Fruit fly (Drosophila melanogaster) whole organism, pupa: Measurements from ENCODE around the gene CG10472.

Experiments used
- CG10348 ChIP-seq: fragments of 200-800 bp; sonication (Bioruptor generic); IDR thresholded peaks from 2 replicates; pipeline ENCODE4 v1.3.6; 2022; ENCODE audit warnings: missing biosample characterization, missing genetic modification characterization
- CG12605 ChIP-seq: fragments of 200-800 bp; sonication (Bioruptor generic); IDR thresholded peaks from 2 replicates; pipeline ENCODE4 v1.3.6; 2022; ENCODE audit warnings: missing biosample characterization, missing genetic modification characterization
- CG13204 ChIP-seq: fragments of 200-800 bp; sonication (Bioruptor generic); optimal IDR thresholded peaks from 2 replicates; lab custom pipeline; 2018; ENCODE audit warnings: missing biosample characterization, mild to moderate bottlenecking, missing genetic modification characterization, moderate library complexity
- CG14655 ChIP-seq: fragments of 200-800 bp; sonication (Bioruptor generic); optimal IDR thresholded peaks from 3 replicates; lab custom pipeline; 2017; ENCODE audit warnings: mild to moderate bottlenecking, missing biosample characterization, missing genetic modification reagents, missing genetic modification characterization
- CG15710 ChIP-seq: fragments of 200-800 bp; sonication (Bioruptor generic); optimal IDR thresholded peaks from 2 replicates; lab custom pipeline; 2018; ENCODE audit warnings: missing biosample characterization, mild to moderate bottlenecking, missing genetic modification characterization, moderate library complexity
- CG17806 ChIP-seq: fragments of 200-800 bp; sonication (Bioruptor generic); optimal IDR thresholded peaks from 2 replicates; lab custom pipeline; 2018; ENCODE audit warnings: missing biosample characterization, mild to moderate bottlenecking, missing genetic modification characterization, moderate library complexity
- CG32121 ChIP-seq: fragments of 200-800 bp; sonication (Bioruptor generic); IDR thresholded peaks from 2 replicates; pipeline ENCODE4 v1.3.6; 2022; ENCODE audit warnings: missing biosample characterization, missing genetic modification characterization
- CG34367 ChIP-seq: fragments of 200-800 bp; sonication (Bioruptor generic); optimal IDR thresholded peaks from 2 replicates; lab custom pipeline; 2018; ENCODE audit warnings: missing biosample characterization, mild to moderate bottlenecking, missing genetic modification characterization
- CG4496 ChIP-seq: fragments of 200-800 bp; sonication (Bioruptor generic); IDR thresholded peaks from 3 replicates; pipeline ENCODE4 v1.3.6; 2022; ENCODE audit warnings: missing biosample characterization, missing genetic modification characterization
- CG8159 ChIP-seq: fragments of 200-800 bp; sonication (Bioruptor generic); optimal IDR thresholded peaks from 3 replicates; lab custom pipeline; 2018; ENCODE audit warnings: missing biosample characterization, mild to moderate bottlenecking, missing genetic modification characterization, moderate library complexity
- CG8301 ChIP-seq: fragments of 200-800 bp; sonication (Bioruptor generic); optimal IDR thresholded peaks from 2 replicates; lab custom pipeline; 2018; ENCODE audit warnings: missing biosample characterization, mild to moderate bottlenecking, missing genetic modification characterization
- CG9948 ChIP-seq: fragments of 200-800 bp; sonication (Bioruptor generic); optimal IDR thresholded peaks from 2 replicates; lab custom pipeline; 2018; ENCODE audit warnings: missing biosample characterization, mild to moderate bottlenecking, missing genetic modification characterization, moderate library complexity
- D1 ChIP-seq: fragments of 200-800 bp; sonication (Bioruptor generic); optimal IDR thresholded peaks from 2 replicates; lab custom pipeline; 2018; ENCODE audit warnings: missing biosample characterization, mild to moderate bottlenecking, missing genetic modification characterization, moderate library complexity
- EcR ChIP-seq: fragments of 200-800 bp; sonication (Bioruptor generic); optimal IDR thresholded peaks from 3 replicates; lab custom pipeline; 2019; ENCODE audit warnings: missing biosample characterization, missing genetic modification characterization, mild to moderate bottlenecking, moderate library complexity, missing genetic modification reagents
- Ets98B ChIP-seq: fragments of 200-800 bp; sonication (Bioruptor generic); IDR thresholded peaks from 2 replicates; pipeline ENCODE4 v1.3.6; 2022; ENCODE audit warnings: missing biosample characterization, missing genetic modification characterization
- Pif1A ChIP-seq: fragments of 200-800 bp; sonication (Bioruptor generic); optimal IDR thresholded peaks from 3 replicates; lab custom pipeline; 2016; ENCODE audit warnings: missing biosample characterization, missing genetic modification characterization
- Pif1B ChIP-seq: fragments of 200-800 bp; sonication (Bioruptor generic); optimal IDR thresholded peaks from 3 replicates; lab custom pipeline; 2016; ENCODE audit warnings: missing biosample characterization, missing genetic modification characterization
- Snoo ChIP-seq: fragments of 200-800 bp; sonication (Bioruptor generic); optimal IDR thresholded peaks from 3 replicates; lab custom pipeline; 2017; ENCODE audit warnings: missing biosample characterization, mild to moderate bottlenecking, missing genetic modification characterization, inconsistent platforms
- fd96Ca ChIP-seq: fragments of 200-800 bp; sonication (Bioruptor generic); IDR thresholded peaks from 3 replicates; pipeline ENCODE4 v1.3.6; 2022; ENCODE audit warnings: missing biosample characterization, missing genetic modification characterization
- gl ChIP-seq: fragments of 200-800 bp; sonication (Bioruptor generic); optimal IDR thresholded peaks from 2 replicates; lab custom pipeline; 2018; ENCODE audit warnings: missing biosample characterization, mild to moderate bottlenecking, missing genetic modification characterization
- rn ChIP-seq: fragments of 200-800 bp; sonication (Bioruptor generic); IDR thresholded peaks from 2 replicates; pipeline ENCODE4 v1.3.6; 2022; ENCODE audit warnings: missing biosample characterization, missing genetic modification characterization

The CG10472 gene

dm6 chr3L:6085988-6086387 is 23.3 kb upstream of the CG10472 start:
- TF ChIP-seq CG4496 (GFP tag; lab: Robert Waterston, UW) (peak; percentile 44; the same call in 1 of the 3 replicates), EcR (GFP tag; lab: Kevin White, UChicago) (no peak), CG12605 (0 out of 2 replicates have a peak, but pooled peaks have one; percentile 24), Pif1B (GFP tag; lab: Kevin White, UChicago) (no peak), CG32121 (GFP tag; lab: Robert Waterston, UW) (no peak), CG10348 (GFP tag; lab: Robert Waterston, UW) (0 out of 2 replicates have a peak, but pooled peaks have one; percentile 26), fd96Ca (GFP tag; lab: Robert Waterston, UW) (no peak), Ets98B (GFP tag; lab: Robert Waterston, UW) (0 out of 2 replicates have a peak, but pooled peaks have one; percentile 8)

dm6 chr3L:6085157-6085556 is 22.4 kb upstream of the CG10472 start:
- TF ChIP-seq CG15710 (tag; lab: Kevin White, UChicago) (peak; percentile 70), gl (no peak), Pif1B (GFP tag; lab: Kevin White, UChicago) (peak; percentile 74), Ets98B (GFP tag; lab: Robert Waterston, UW) (no peak), EcR (GFP tag; lab: Kevin White, UChicago) (no peak), CG17806 (peak; percentile 31), CG32121 (GFP tag; lab: Robert Waterston, UW) (no peak), CG8301 (tag; lab: Kevin White, UChicago) (no peak), CG4496 (GFP tag; lab: Robert Waterston, UW) (no peak), CG8159 (tag; lab: Kevin White, UChicago) (peak; percentile 67), D1 (tag; lab: Kevin White, UChicago) (peak; percentile 34), CG9948 (tag; lab: Kevin White, UChicago) (peak; percentile 55), CG14655 (GFP tag; lab: Kevin White, UChicago) (peak; percentile 40), CG34367 (tag; lab: Kevin White, UChicago) (peak; percentile 61), fd96Ca (GFP tag; lab: Robert Waterston, UW) (no peak), Snoo (tag; lab: Kevin White, UChicago) (no peak), CG13204 (GFP tag; lab: Kevin White, UChicago) (peak; percentile 14), CG12605 (no peak), Pif1A (GFP tag; lab: Kevin White, UChicago) (peak; percentile 57), CG10348 (GFP tag; lab: Robert Waterston, UW) (no peak), rn (GFP tag; lab: Robert Waterston, UW) (no peak)

dm6 chr3L:6084446-6084845 is 21.7 kb upstream of the CG10472 start:
- TF ChIP-seq CG9948 (tag; lab: Kevin White, UChicago) (peak; percentile 62), Pif1B (GFP tag; lab: Kevin White, UChicago) (peak; percentile 10), gl (no peak), CG4496 (GFP tag; lab: Robert Waterston, UW) (no peak; the same call in 2 of the 3 replicates), Pif1A (GFP tag; lab: Kevin White, UChicago) (peak; percentile 6), CG8301 (tag; lab: Kevin White, UChicago) (peak; percentile 64), rn (GFP tag; lab: Robert Waterston, UW) (no peak), CG15710 (tag; lab: Kevin White, UChicago) (peak; percentile 39), CG8159 (tag; lab: Kevin White, UChicago) (peak; percentile 49), CG34367 (tag; lab: Kevin White, UChicago) (peak; percentile 15), Ets98B (GFP tag; lab: Robert Waterston, UW) (no peak), CG12605 (peak; percentile 53), EcR (GFP tag; lab: Kevin White, UChicago) (no peak), Snoo (tag; lab: Kevin White, UChicago) (no peak), CG14655 (GFP tag; lab: Kevin White, UChicago) (peak; percentile 67), CG32121 (GFP tag; lab: Robert Waterston, UW) (peak; percentile 48; the same call in 1 of the 2 replicates), CG10348 (GFP tag; lab: Robert Waterston, UW) (no peak), fd96Ca (GFP tag; lab: Robert Waterston, UW) (no peak), CG17806 (peak; percentile 28), CG13204 (GFP tag; lab: Kevin White, UChicago) (no peak), D1 (tag; lab: Kevin White, UChicago) (no peak)

dm6 chr3L:6082561-6082960 is 19.9 kb upstream of the CG10472 start, which contains the start of gene CG13293:
TSS of gene CG13293 (plus strand) at chr3L:6082883.
- no peak for TF ChIP-seq CG8301 (tag; lab: Kevin White, UChicago)
- no peak for TF ChIP-seq gl
- TF ChIP-seq CG34367 (tag; lab: Kevin White, UChicago): no peak
- TF ChIP-seq CG17806: no peak
- TF ChIP-seq CG14655 (GFP tag; lab: Kevin White, UChicago): no peak
- no peak for TF ChIP-seq CG32121 (GFP tag; lab: Robert Waterston, UW)
- no peak for TF ChIP-seq EcR (GFP tag; lab: Kevin White, UChicago)
- TF ChIP-seq CG10348 (GFP tag; lab: Robert Waterston, UW): no peak
- TF ChIP-seq CG13204 (GFP tag; lab: Kevin White, UChicago): no peak
- no peak for TF ChIP-seq CG15710 (tag; lab: Kevin White, UChicago)
- no peak for TF ChIP-seq CG4496 (GFP tag; lab: Robert Waterston, UW)
- TF ChIP-seq Pif1B (GFP tag; lab: Kevin White, UChicago): no peak
- no peak for TF ChIP-seq rn (GFP tag; lab: Robert Waterston, UW)
- TF ChIP-seq Snoo (tag; lab: Kevin White, UChicago): no peak
- TF ChIP-seq D1 (tag; lab: Kevin White, UChicago): no peak
- TF ChIP-seq CG12605: no peak
- no peak for TF ChIP-seq Ets98B (GFP tag; lab: Robert Waterston, UW)
- TF ChIP-seq CG9948 (tag; lab: Kevin White, UChicago): no peak
- no peak for TF ChIP-seq fd96Ca (GFP tag; lab: Robert Waterston, UW)

- TF ChIP-seq CG13204 (GFP tag; lab: Kevin White, UChicago) (peak; percentile 72), rn (GFP tag; lab: Robert Waterston, UW) (no peak)
Observed at dm6 chr3L:6076429-6076828, 13.7 kb upstream of the CG10472 start, which contains the start of gene ssp6. TSS of gene ssp6 (plus strand) at chr3L:6076722.
